Fruit fly (Drosophila melanogaster) whole organism, embryonic: Measurements from ENCODE around the gene DnaJ-1.

Source experiments
- Asciz ChIP-seq: fragments of 200-800 bp; sonication (Bioruptor generic); optimal IDR thresholded peaks from 2 replicates; lab custom pipeline; 2017; ENCODE audit warnings: missing biosample characterization, mild to moderate bottlenecking, missing genetic modification characterization, missing genetic modification reagents
- Atf-2 ChIP-seq: fragments of 200-800 bp; sonication (Bioruptor generic); optimal IDR thresholded peaks from 2 replicates; lab custom pipeline; 2016; ENCODE audit warnings: missing biosample characterization, missing genetic modification characterization
- CG11247 ChIP-seq: fragments of 200-800 bp; sonication (Bioruptor generic); IDR thresholded peaks from 2 replicates; pipeline ENCODE4 v1.3.6; 2022; ENCODE audit warnings: missing biosample characterization, missing genetic modification characterization
- CG12104 ChIP-seq: fragments of 200-800 bp; sonication (Bioruptor generic); optimal IDR thresholded peaks from 3 replicates; lab custom pipeline; 2016; ENCODE audit warnings: missing biosample characterization, missing genetic modification characterization
- CG18599 ChIP-seq: fragments of 200-800 bp; sonication (Bioruptor generic); optimal IDR thresholded peaks from 3 replicates; lab custom pipeline; 2017; ENCODE audit warnings: missing biosample characterization, missing genetic modification characterization, mild to moderate bottlenecking, moderate library complexity, missing genetic modification reagents
- CG2129 ChIP-seq: fragments of 200-800 bp; sonication (Bioruptor generic); IDR thresholded peaks from 2 replicates; pipeline ENCODE4 v1.3.6; 2022; ENCODE audit warnings: missing biosample characterization, missing genetic modification characterization; ENCODE audit not compliant: partially characterized antibody
- CG2712 ChIP-seq: fragments of 200-800 bp; optimal IDR thresholded peaks from 3 replicates; lab custom pipeline; 2019; ENCODE audit warnings: missing biosample characterization, mild to moderate bottlenecking, missing genetic modification characterization, moderate library complexity
- CG31224 ChIP-seq: fragments of 200-800 bp; sonication (Bioruptor generic); IDR thresholded peaks from 2 replicates; pipeline ENCODE4 v1.3.6; 2022; ENCODE audit warnings: missing biosample characterization, missing genetic modification characterization
- CG3838 ChIP-seq: fragments of 200-800 bp; sonication (Bioruptor generic); optimal IDR thresholded peaks from 3 replicates; lab custom pipeline; 2016; ENCODE audit warnings: missing biosample characterization, missing genetic modification characterization
- CG4820 ChIP-seq: fragments of 200-800 bp; sonication (Bioruptor generic); optimal IDR thresholded peaks from 3 replicates; lab custom pipeline; 2016; ENCODE audit warnings: missing biosample characterization, missing genetic modification characterization
- CG7786 ChIP-seq: fragments of 200-800 bp; sonication (Bioruptor generic); optimal IDR thresholded peaks from 2 replicates; lab custom pipeline; 2016; ENCODE audit warnings: missing biosample characterization, missing genetic modification characterization
- CG7928 ChIP-seq: fragments of 200-800 bp; sonication (Bioruptor generic); optimal IDR thresholded peaks from 2 replicates; lab custom pipeline; 2017; ENCODE audit warnings: missing biosample characterization, mild to moderate bottlenecking, missing genetic modification characterization
- CG9797 ChIP-seq: fragments of 200-800 bp; sonication (Bioruptor generic); optimal IDR thresholded peaks from 3 replicates; lab custom pipeline; 2018; ENCODE audit warnings: missing biosample characterization, mild to moderate bottlenecking, missing genetic modification characterization
- Camta ChIP-seq: fragments of 200-800 bp; sonication (Bioruptor generic); optimal IDR thresholded peaks from 2 replicates; lab custom pipeline; 2016; ENCODE audit warnings: missing biosample characterization, missing genetic modification characterization
- CrebB ChIP-seq: fragments of 200-800 bp; sonication (Bioruptor generic); optimal IDR thresholded peaks from 3 replicates; lab custom pipeline; 2018; ENCODE audit warnings: missing biosample characterization, mild to moderate bottlenecking, missing genetic modification characterization
- Dfd ChIP-seq, 2 experiments: fragments of >200 bp; optimal IDR thresholded peaks; 2 replicates each; lab custom pipeline; 2017; ENCODE audit warnings: missing biosample characterization in 2 of 2, missing genetic modification characterization in 2 of 2
- Eip74EF ChIP-seq, 2 experiments: fragments of 200-800 bp in 1 of 2; fragments of >200 bp in 1 of 2; sonication (Bioruptor generic) in 1 of 2; optimal IDR thresholded peaks; 2 replicates each; lab custom pipeline; 2017 to 2019; ENCODE audit warnings: missing biosample characterization in 2 of 2, missing genetic modification characterization in 2 of 2, mild to moderate bottlenecking in 1 of 2, moderate library complexity in 1 of 2
- HLH3B ChIP-seq: fragments of 200-800 bp; sonication (Bioruptor generic); IDR thresholded peaks from 2 replicates; pipeline ENCODE4 v1.3.6; 2022; ENCODE audit warnings: missing biosample characterization, missing genetic modification characterization
- Hmr ChIP-seq: fragments of 200-800 bp; sonication (Bioruptor generic); optimal IDR thresholded peaks from 3 replicates; lab custom pipeline; 2017; ENCODE audit warnings: mild to moderate bottlenecking, missing biosample characterization, missing genetic modification reagents, missing genetic modification characterization
- Hmx ChIP-seq: fragments of 200-800 bp; sonication (Bioruptor generic); optimal IDR thresholded peaks from 2 replicates; lab custom pipeline; 2016; ENCODE audit warnings: missing biosample characterization, missing genetic modification characterization
- Hr3 ChIP-seq: fragments of 200-800 bp; sonication (Bioruptor generic); optimal IDR thresholded peaks from 3 replicates; lab custom pipeline; 2016; ENCODE audit warnings: missing biosample characterization, missing genetic modification characterization
- Hr51 ChIP-seq, 2 experiments: fragments of 200-800 bp; sonication (Bioruptor generic); optimal IDR thresholded peaks; 2 replicates in 1 of 2; 3 replicates in 1 of 2; lab custom pipeline; 2016 to 2018; ENCODE audit warnings: missing biosample characterization in 2 of 2, missing genetic modification characterization in 2 of 2, mild to moderate bottlenecking in 1 of 2, moderate library complexity in 1 of 2
- MBD-R2 ChIP-seq: fragments of 200-800 bp; sonication (Bioruptor generic); IDR thresholded peaks from 2 replicates; pipeline ENCODE4 v1.3.6; 2022; ENCODE audit warnings: missing biosample characterization, missing genetic modification characterization
- MESR4 ChIP-seq: fragments of 200-800 bp; sonication (Bioruptor generic); optimal IDR thresholded peaks from 2 replicates; lab custom pipeline; 2018; ENCODE audit warnings: missing biosample characterization, mild to moderate bottlenecking, missing genetic modification characterization, moderate library complexity
- Myb ChIP-seq: fragments of 200-800 bp; sonication (Bioruptor generic); optimal IDR thresholded peaks from 2 replicates; lab custom pipeline; 2016; ENCODE audit warnings: missing biosample characterization, missing genetic modification characterization
- Optix ChIP-seq: fragments of 200-800 bp; sonication (Bioruptor generic); IDR thresholded peaks from 3 replicates; pipeline ENCODE4 v1.3.6; 2022; ENCODE audit warnings: missing biosample characterization, missing genetic modification characterization
- Scr ChIP-seq: fragments of 200-800 bp; sonication (Bioruptor generic); IDR thresholded peaks from 2 replicates; pipeline ENCODE4 v1.3.6; 2022; ENCODE audit warnings: missing biosample characterization, missing genetic modification characterization; ENCODE audit not compliant: partially characterized antibody
- Stat92E ChIP-seq, 3 experiments: fragments of >200 bp in 2 of 3; fragments of 200-800 bp in 1 of 3; sonication (Bioruptor generic) in 1 of 3; optimal IDR thresholded peaks; 2 replicates each; lab custom pipeline; 2017 to 2019; ENCODE audit warnings: missing biosample characterization in 3 of 3, missing genetic modification characterization in 3 of 3, mild to moderate bottlenecking in 1 of 3, moderate library complexity in 1 of 3
- Taf1 ChIP-seq: fragments of 200-800 bp; sonication (Bioruptor generic); IDR thresholded peaks from 2 replicates; pipeline ENCODE4 v1.3.6; 2022; ENCODE audit warnings: missing biosample characterization, missing genetic modification characterization
- amos ChIP-seq: fragments of 200-800 bp; sonication (Bioruptor generic); IDR thresholded peaks from 2 replicates; pipeline ENCODE4 v1.3.6; 2022; ENCODE audit warnings: missing biosample characterization, missing genetic modification characterization; ENCODE audit not compliant: partially characterized antibody
- ara ChIP-seq: fragments of 200-800 bp; sonication (Bioruptor generic); IDR thresholded peaks from 2 replicates; pipeline ENCODE4 v1.3.6; 2022; ENCODE audit warnings: missing biosample characterization, missing genetic modification characterization
- bcd ChIP-seq: fragments of 200-800 bp; sonication (Bioruptor generic); optimal IDR thresholded peaks from 2 replicates; lab custom pipeline; 2017; ENCODE audit warnings: missing biosample characterization, mild to moderate bottlenecking, missing genetic modification characterization
- cas ChIP-seq: fragments of 200-800 bp; sonication (Bioruptor generic); IDR thresholded peaks from 2 replicates; pipeline ENCODE4 v1.3.6; 2022; ENCODE audit warnings: missing biosample characterization, missing genetic modification characterization
- caup ChIP-seq: fragments of 200-800 bp; sonication (Bioruptor generic); optimal IDR thresholded peaks from 3 replicates; lab custom pipeline; 2017; ENCODE audit warnings: missing biosample characterization, mild to moderate bottlenecking, missing genetic modification characterization, moderate library complexity; ENCODE audit not compliant: severe bottlenecking
- croc ChIP-seq: fragments of 200-800 bp; sonication (Bioruptor generic); conservative IDR thresholded peaks from 3 replicates; pipeline ENCODE4 v1.3.6; 2022; ENCODE audit warnings: missing biosample characterization, missing genetic modification characterization
- eve ChIP-seq, 2 experiments: fragments of >200 bp; optimal IDR thresholded peaks; 2 replicates each; lab custom pipeline; 2017; ENCODE audit warnings: missing biosample characterization in 2 of 2, missing genetic modification characterization in 2 of 2
- fd102C ChIP-seq: fragments of 200-800 bp; sonication (Bioruptor generic); optimal IDR thresholded peaks from 2 replicates; lab custom pipeline; 2018; ENCODE audit warnings: missing biosample characterization, mild to moderate bottlenecking, missing genetic modification characterization, moderate library complexity
- grau ChIP-seq: fragments of 200-800 bp; optimal IDR thresholded peaks from 3 replicates; lab custom pipeline; 2019; ENCODE audit warnings: missing biosample characterization, mild to moderate bottlenecking, missing genetic modification characterization, moderate library complexity
- insv ChIP-seq, 2 experiments: fragments of 200-800 bp; sonication (Bioruptor generic); optimal IDR thresholded peaks; 3 replicates each; lab custom pipeline; 2016 to 2018; ENCODE audit warnings: missing biosample characterization in 2 of 2, missing genetic modification characterization in 2 of 2
- lilli ChIP-seq: fragments of 200-800 bp; sonication (Bioruptor generic); optimal IDR thresholded peaks from 3 replicates; lab custom pipeline; 2016; ENCODE audit warnings: missing biosample characterization, missing genetic modification characterization
- lov ChIP-seq, 2 experiments: fragments of 200-800 bp in 1 of 2; fragments of >200 bp in 1 of 2; sonication (Bioruptor generic) in 1 of 2; IDR thresholded peaks in 1 of 2; optimal IDR thresholded peaks in 1 of 2; 2 replicates in 1 of 2; 3 replicates in 1 of 2; pipeline versions ENCODE4 v1.3.6 to Lab custom; 2017 to 2022; ENCODE audit warnings: missing biosample characterization in 1 of 2, missing genetic modification characterization in 1 of 2
- mam ChIP-seq: fragments of 200-800 bp; sonication (Bioruptor generic); optimal IDR thresholded peaks from 3 replicates; lab custom pipeline; 2016; ENCODE audit warnings: missing biosample characterization, missing genetic modification characterization
- otp ChIP-seq: fragments of 200-800 bp; sonication (Bioruptor generic); IDR thresholded peaks from 3 replicates; pipeline ENCODE4, ENCODE4 v1.3.6; 2022; ENCODE audit warnings: missing biosample characterization, missing genetic modification characterization
- sc ChIP-seq, 3 experiments: fragments of >200 bp in 2 of 3; fragments of 200-800 bp in 1 of 3; sonication (Bioruptor generic) in 1 of 3; optimal IDR thresholded peaks; 2 replicates in 2 of 3; 3 replicates in 1 of 3; lab custom pipeline; 2017; ENCODE audit warnings: mild to moderate bottlenecking in 1 of 3, missing biosample characterization in 1 of 3, missing genetic modification characterization in 1 of 3, missing genetic modification reagents in 1 of 3
- schlank ChIP-seq: fragments of 200-800 bp; sonication (Bioruptor generic); optimal IDR thresholded peaks from 2 replicates; lab custom pipeline; 2018; ENCODE audit warnings: missing biosample characterization, mild to moderate bottlenecking, missing genetic modification characterization
- sd ChIP-seq: fragments of 200-800 bp; sonication (Bioruptor generic); optimal IDR thresholded peaks from 3 replicates; lab custom pipeline; 2018; ENCODE audit warnings: missing biosample characterization, mild to moderate bottlenecking, missing genetic modification characterization, moderate library complexity
- unpg ChIP-seq: fragments of 200-800 bp; sonication (Bioruptor generic); optimal IDR thresholded peaks from 3 replicates; lab custom pipeline; 2018; ENCODE audit warnings: missing biosample characterization, mild to moderate bottlenecking, missing genetic modification characterization, moderate library complexity

DnaJ-1 gene

DNA sequence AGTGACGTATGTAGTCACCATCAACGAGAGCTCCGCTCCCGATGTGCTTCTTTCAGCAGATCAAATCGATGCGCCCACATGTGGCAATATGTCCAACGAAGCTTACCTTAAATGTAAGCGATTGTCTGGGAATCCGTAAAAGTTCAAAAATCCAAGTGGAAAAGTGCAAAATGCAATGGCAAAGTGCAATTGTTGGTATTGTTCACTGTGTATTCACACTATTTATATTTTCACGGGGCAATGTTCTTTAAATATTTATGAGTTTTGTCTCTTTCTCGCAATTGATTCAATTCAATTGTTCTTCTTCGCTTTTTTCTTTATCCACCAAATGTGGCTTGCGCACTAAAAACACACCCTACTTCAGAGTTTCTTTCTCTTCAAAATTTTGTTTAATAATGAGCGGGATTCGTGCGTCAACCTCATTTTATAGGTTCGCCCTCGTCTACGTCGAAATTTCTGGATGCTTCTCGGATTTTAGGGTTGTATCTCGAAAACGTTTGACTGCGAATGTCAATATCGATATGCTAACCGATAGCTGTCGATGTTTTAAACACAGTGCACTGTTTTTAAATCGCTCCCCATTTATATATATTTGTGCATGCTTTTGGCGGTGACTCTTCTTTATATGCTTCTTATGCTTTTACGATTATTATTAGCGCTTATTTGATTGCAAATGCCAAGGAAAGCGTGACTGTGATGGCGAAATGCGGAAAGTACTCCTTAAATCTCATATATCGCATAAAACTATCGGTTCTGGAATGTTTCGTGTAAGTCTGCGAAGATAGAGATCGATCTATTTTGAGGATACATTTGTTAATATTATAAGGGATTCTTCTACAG, at the start of gene DnaJ-1:
Gene DnaJ-1, minus strand, starts transcription at position 450 of the 840 bp plus-strand sequence.
- TF ChIP-seq Hr3 (GFP tag; lab: Kevin White, UChicago) (no peak), Asciz (GFP tag; lab: Kevin White, UChicago) (no peak), Hr51 (GFP tag; optimal IDR thresholded peaks at IDR 0.05; lab: Kevin White, UChicago) (peak in 1 of 2 experiments; percentile 19), mam (GFP tag; lab: Kevin White, UChicago) (peak; percentile 6), CG2129 (peak; percentile 99), CG9797 (GFP tag; lab: Kevin White, UChicago) (peak; percentile 54), ara (GFP tag; lab: Robert Waterston, UW) (no peak), MESR4 (GFP tag; lab: Kevin White, UChicago) (peak; percentile 84), Atf-2 (GFP tag; lab: Kevin White, UChicago) (no peak), CrebB (tag; lab: Kevin White, UChicago) (peak; percentile 30), HLH3B (GFP tag; lab: Robert Waterston, UW) (no peak), croc (GFP tag; lab: Robert Waterston, UW) (no peak), CG4820 (no peak), CG7786 (GFP tag; lab: Kevin White, UChicago) (no peak), eve (GFP tag; optimal IDR thresholded peaks at IDR 0.05; lab: Kevin White, UChicago) (no peak), Dfd (GFP tag; optimal IDR thresholded peaks at IDR 0.05; lab: Kevin White, UChicago) (no peak), CG2712 (peak; percentile 22), insv (GFP tag; optimal IDR thresholded peaks at IDR 0.05; lab: Kevin White, UChicago) (no peak), Stat92E (GFP tag; optimal IDR thresholded peaks at IDR 0.05; lab: Kevin White, UChicago) (peak in 1 of 3 experiments; percentile 77), Optix (GFP tag; lab: Robert Waterston, UW) (no peak), lov (optimal IDR thresholded peaks at IDR 0.05; lab: Kevin White, UChicago) (no peak), lov (GFP tag; IDR thresholded peaks at IDR 0.05; lab: Robert Waterston, UW) (no peak), CG18599 (peak; percentile 70), cas (no peak), Hmx (GFP tag; lab: Kevin White, UChicago) (no peak), Taf1 (no peak), CG31224 (no peak), fd102C (no peak), amos (peak; percentile 98), caup (GFP tag; lab: Kevin White, UChicago) (peak; percentile 41), Eip74EF (GFP tag; optimal IDR thresholded peaks at IDR 0.05; lab: Kevin White, UChicago) (peak in 1 of 2 experiments; percentile 45), MBD-R2 (GFP tag; lab: Robert Waterston, UW) (no peak; the same call in 1 of the 2 replicates), Scr (GFP tag; lab: Robert Waterston, UW) (peak; percentile 98), unpg (peak; percentile 37), otp (no peak), Camta (GFP tag; lab: Kevin White, UChicago) (no peak), CG12104 (no peak), CG11247 (GFP tag; lab: Robert Waterston, UW) (no peak), CG7928 (GFP tag; lab: Kevin White, UChicago) (no peak), Hmr (GFP tag; lab: Kevin White, UChicago) (peak; percentile 61), CG3838 (no peak), sd (tag; lab: Kevin White, UChicago) (peak; percentile 78), bcd (GFP tag; lab: Kevin White, UChicago) (no peak), lilli (GFP tag; lab: Kevin White, UChicago) (peak; percentile 28), grau (peak; percentile 15), Myb (GFP tag; lab: Kevin White, UChicago) (peak; percentile 70), schlank (tag; lab: Kevin White, UChicago) (no peak), sc (optimal IDR thresholded peaks at IDR 0.05; lab: Kevin White, UChicago) (no peak), sc (GFP tag; optimal IDR thresholded peaks at IDR 0.05; lab: Kevin White, UChicago) (no peak)
